Worm (Caenorhabditis elegans) whole organism, L4 larva: ENCODE measurements around the gene T20G5.12.
A peak's percentile ranks its signal among the peaks of the same experiment; 100 is the strongest.

ENCODE experiments used
- D1046.2 ChIP-seq: fragments of 200-800 bp; sonication (Bioruptor generic); IDR thresholded peaks from 2 replicates; pipeline ENCODE4 v1.3.6; 2022; ENCODE audit warnings: missing genetic modification characterization, missing compliant biosample characterization
- F10B5.3 ChIP-seq: sonication (generic microtip); optimal IDR thresholded peaks from 2 replicates; lab custom pipeline; 2016; ENCODE audit warnings: mild to moderate bottlenecking, missing genetic modification characterization, missing compliant biosample characterization
- F26F4.8 ChIP-seq: fragments of 200-800 bp; sonication (Bioruptor generic); conservative IDR thresholded peaks from 2 replicates; pipeline ENCODE4 v1.3.6; 2022; ENCODE audit warnings: missing genetic modification characterization, missing compliant biosample characterization
- F49E8.2 ChIP-seq: sonication (generic microtip); optimal IDR thresholded peaks from 2 replicates; lab custom pipeline; 2016; ENCODE audit warnings: missing compliant biosample characterization, mild to moderate bottlenecking, missing genetic modification characterization, borderline replicate concordance
- T20F7.1 ChIP-seq: fragments of 200-800 bp; sonication (Bioruptor generic); optimal IDR thresholded peaks from 2 replicates; lab custom pipeline; 2018; ENCODE audit warnings: mild to moderate bottlenecking, missing genetic modification characterization, missing compliant biosample characterization
- Y48G9A.11 ChIP-seq: fragments of 200-800 bp; sonication (Bioruptor generic); IDR thresholded peaks from 2 replicates; pipeline ENCODE4 v1.3.6; 2022; ENCODE audit warnings: missing genetic modification reagents, missing genetic modification characterization, missing compliant biosample characterization
- Y75B8A.6 ChIP-seq: fragments of 200-800 bp; sonication (Bioruptor generic); IDR thresholded peaks from 2 replicates; pipeline ENCODE4 v1.3.6; 2022; ENCODE audit warnings: missing genetic modification reagents, missing genetic modification characterization, missing compliant biosample characterization
- ZK546.5 ChIP-seq, 2 experiments: sonication (generic microtip); optimal IDR thresholded peaks; 2 replicates each; lab custom pipeline; 2017; ENCODE audit warnings: missing biosample characterization in 2 of 2, missing genetic modification characterization in 2 of 2
- aha-1 ChIP-seq: fragments of 150-350 bp; peaks from one replicate; lab custom pipeline; 2014; ENCODE audit warnings: missing biosample characterization, missing genetic modification characterization
- aly-2 ChIP-seq: sonication (generic microtip); optimal IDR thresholded peaks from 2 replicates; lab custom pipeline; 2018; ENCODE audit warnings: missing biosample characterization, missing genetic modification characterization
- ama-1 ChIP-seq: fragments of 150-350 bp; optimal IDR thresholded peaks from 2 replicates; lab custom pipeline; 2014; ENCODE audit warnings: inconsistent platforms, mixed read lengths
- arid-1 ChIP-seq: fragments of 200-800 bp; sonication (Bioruptor generic); conservative IDR thresholded peaks from 2 replicates; pipeline ENCODE4 v1.3.6; 2022; ENCODE audit warnings: missing genetic modification reagents, missing genetic modification characterization, missing compliant biosample characterization
- ceh-32 ChIP-seq: sonication (generic microtip); optimal IDR thresholded peaks from 2 replicates; lab custom pipeline; 2016; ENCODE audit warnings: mild to moderate bottlenecking, missing genetic modification characterization, missing compliant biosample characterization; ENCODE audit not compliant: poor library complexity
- ceh-44 ChIP-seq: fragments of 200-800 bp; sonication (Bioruptor generic); IDR thresholded peaks from 2 replicates; pipeline ENCODE4 v1.3.6; 2022; ENCODE audit warnings: missing genetic modification reagents, missing genetic modification characterization, missing compliant biosample characterization
- ceh-82 ChIP-seq: sonication (generic microtip); optimal IDR thresholded peaks from 2 replicates; lab custom pipeline; 2017; ENCODE audit warnings: missing biosample characterization, missing genetic modification characterization
- cey-2 ChIP-seq: sonication (generic microtip); optimal IDR thresholded peaks from 3 replicates; lab custom pipeline; 2017; ENCODE audit warnings: missing genetic modification characterization, mild to moderate bottlenecking, missing compliant biosample characterization, antibody characterized with exemption, borderline replicate concordance; ENCODE audit not compliant: insufficient read depth
- daf-12 ChIP-seq: fragments of 150-350 bp; optimal IDR thresholded peaks from 2 replicates; lab custom pipeline; 2014; ENCODE audit warnings: missing biosample characterization, missing genetic modification reagents, missing genetic modification characterization
- daf-8 ChIP-seq: fragments of 200-800 bp; sonication (Bioruptor generic); IDR thresholded peaks from 2 replicates; pipeline ENCODE4 v1.3.6; 2022; ENCODE audit warnings: missing genetic modification characterization, missing compliant biosample characterization
- duxl-1 ChIP-seq: sonication (generic microtip); optimal IDR thresholded peaks from 2 replicates; lab custom pipeline; 2016; ENCODE audit warnings: mild to moderate bottlenecking, missing genetic modification characterization, moderate library complexity, missing compliant biosample characterization; ENCODE audit not compliant: poor library complexity
- fos-1 ChIP-seq: fragments of 150-350 bp; optimal IDR thresholded peaks from 2 replicates; lab custom pipeline; 2014; ENCODE audit warnings: missing biosample characterization, missing genetic modification characterization
- hlh-11 ChIP-seq: fragments of 200-800 bp; sonication (Bioruptor generic); optimal IDR thresholded peaks from 2 replicates; lab custom pipeline; 2018; ENCODE audit warnings: mild to moderate bottlenecking, missing genetic modification characterization, missing compliant biosample characterization
- lin-13 ChIP-seq: fragments of 150-350 bp; optimal IDR thresholded peaks from 2 replicates; lab custom pipeline; 2014; ENCODE audit warnings: missing biosample characterization, missing genetic modification reagents, missing genetic modification characterization
- lin-38 ChIP-seq: fragments of 200-800 bp; sonication (Bioruptor generic); IDR thresholded peaks from 2 replicates; pipeline ENCODE4 v1.3.6; 2022; ENCODE audit warnings: missing genetic modification reagents, missing genetic modification characterization, missing compliant biosample characterization
- lsy-2 ChIP-seq, 2 experiments: fragments of 150-350 bp in 1 of 2; sonication (generic microtip) in 1 of 2; optimal IDR thresholded peaks; 2 replicates each; lab custom pipeline; 2014 to 2017; ENCODE audit warnings: missing biosample characterization in 2 of 2, missing genetic modification characterization in 2 of 2
- mes-2 ChIP-seq: sonication (generic microtip); optimal IDR thresholded peaks from 2 replicates; lab custom pipeline; 2016; ENCODE audit warnings: missing genotype, mild to moderate bottlenecking, missing genetic modification characterization, missing compliant biosample characterization; ENCODE audit not compliant: poor library complexity, severe bottlenecking
- nhr-102 ChIP-seq: sonication (generic microtip); optimal IDR thresholded peaks from 2 replicates; lab custom pipeline; 2016; ENCODE audit warnings: mild to moderate bottlenecking, missing genetic modification characterization, moderate library complexity, missing compliant biosample characterization
- nhr-11 ChIP-seq: fragments of 150-350 bp; optimal IDR thresholded peaks from 2 replicates; lab custom pipeline; 2014; ENCODE audit warnings: missing biosample characterization, missing genetic modification characterization
- nhr-25 ChIP-seq: sonication (generic microtip); optimal IDR thresholded peaks from 2 replicates; lab custom pipeline; 2017; ENCODE audit warnings: missing genetic modification characterization, mild to moderate bottlenecking, missing compliant biosample characterization, antibody characterized with exemption, moderate library complexity, borderline replicate concordance; ENCODE audit not compliant: insufficient read depth
- nhr-28 ChIP-seq: fragments of 150-350 bp; optimal IDR thresholded peaks from 2 replicates; lab custom pipeline; 2014; ENCODE audit warnings: missing biosample characterization, missing genetic modification characterization
- nhr-42 ChIP-seq: fragments of 200-800 bp; sonication (Bioruptor generic); IDR thresholded peaks from 2 replicates; pipeline ENCODE4 v1.3.6; 2022; ENCODE audit warnings: missing genetic modification characterization, missing compliant biosample characterization
- set-16 ChIP-seq: fragments of 200-800 bp; sonication (Bioruptor generic); IDR thresholded peaks from 2 replicates; pipeline ENCODE4 v1.3.6; 2022; ENCODE audit warnings: missing genetic modification reagents, missing genetic modification characterization, missing compliant biosample characterization
- snpc-1.2 ChIP-seq: fragments of 200-800 bp; sonication (Bioruptor generic); IDR thresholded peaks from 2 replicates; pipeline ENCODE4 v1.3.6; 2022; ENCODE audit warnings: missing genetic modification reagents, missing genetic modification characterization, missing compliant biosample characterization
- spr-1 ChIP-seq: sonication (generic microtip); optimal IDR thresholded peaks from 2 replicates; lab custom pipeline; 2016; ENCODE audit warnings: mild to moderate bottlenecking, missing genetic modification characterization, missing compliant biosample characterization
- spr-3 ChIP-seq: fragments of 200-800 bp; sonication (Bioruptor generic); optimal IDR thresholded peaks from 2 replicates; lab custom pipeline; 2018; ENCODE audit warnings: mild to moderate bottlenecking, missing genetic modification characterization, missing compliant biosample characterization
- tag-97 ChIP-seq: fragments of 200-800 bp; sonication (Bioruptor generic); IDR thresholded peaks from 2 replicates; pipeline ENCODE4 v1.3.6; 2022; ENCODE audit warnings: missing genetic modification characterization, missing compliant biosample characterization
- tra-1 ChIP-seq: fragments of 200-800 bp; sonication (Bioruptor generic); IDR thresholded peaks from 2 replicates; pipeline ENCODE4 v1.3.6; 2022; ENCODE audit warnings: missing genetic modification reagents, missing genetic modification characterization, missing compliant biosample characterization
- unc-130 ChIP-seq: sonication (generic microtip); optimal IDR thresholded peaks from 2 replicates; lab custom pipeline; 2016; ENCODE audit warnings: missing genetic modification reagents, missing genetic modification characterization, missing compliant biosample characterization
- unc-62 ChIP-seq, 3 experiments: fragments of 150-350 bp in 1 of 3; sonication (generic microtip); optimal IDR thresholded peaks in 2 of 3; peaks in 1 of 3; 1 replicate in 1 of 3; 2 replicates in 2 of 3; lab custom pipeline; 2014 to 2017; ENCODE audit warnings: missing biosample characterization in 3 of 3, missing genetic modification characterization in 3 of 3, missing genetic modification reagents in 3 of 3, missing genotype in 1 of 3
- zip-11 ChIP-seq: fragments of 200-800 bp; sonication (Bioruptor generic); IDR thresholded peaks from 2 replicates; pipeline ENCODE4 v1.3.6; 2022; ENCODE audit warnings: missing genetic modification characterization, missing compliant biosample characterization

T20G5.12 gene

ce11 chrIII:10206352-10206751 is 4.9 kb downstream of the T20G5.12 start:
- TF ChIP-seq unc-62 (GFP tag; optimal IDR thresholded peaks at IDR 0.05 in 1 of 2; lab: Kevin White, UChicago) (peak in 1 of 2 experiments; percentile 61), unc-62 (tag; optimal IDR thresholded peaks at IDR 0.05; lab: Kevin White, UChicago) (no peak), lin-38 (GFP tag; lab: Robert Waterston, UW) (no peak)

DNA sequence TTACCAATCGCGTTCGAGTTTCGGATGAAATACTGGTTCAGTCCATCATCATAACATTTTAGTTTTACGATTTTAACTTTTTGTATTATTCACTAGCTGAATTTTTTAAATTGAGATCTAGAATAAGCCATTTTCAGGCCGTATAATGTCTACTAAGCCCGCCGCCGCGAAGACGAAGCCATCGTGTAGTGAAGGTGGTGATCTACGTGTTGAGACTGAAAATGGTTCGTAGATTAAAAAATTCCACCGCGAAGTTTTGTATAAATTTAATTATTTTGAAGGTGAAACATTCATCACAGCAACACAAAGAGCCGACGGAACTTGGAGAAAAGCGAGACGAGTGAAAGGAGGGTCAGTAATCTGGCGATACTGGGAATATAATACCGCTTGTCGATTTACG is 8.3 kb downstream of the T20G5.12 start, which contains the start of gene T20G5.9:
Gene T20G5.9, plus strand, starts transcription at position 138 of the 400 bp plus-strand sequence.
- TF ChIP-seq cey-2 (tag; lab: Kevin White, UChicago) (no peak), F49E8.2 (tag; lab: Kevin White, UChicago) (no peak), nhr-28 (no peak), tra-1 (GFP tag; lab: Robert Waterston, UW) (no peak), spr-3 (GFP tag; lab: Kevin White, UChicago) (no peak), lin-38 (GFP tag; lab: Robert Waterston, UW) (peak; percentile 49), duxl-1 (tag; lab: Kevin White, UChicago) (peak; percentile 3), hlh-11 (tag; lab: Kevin White, UChicago) (no peak), nhr-42 (GFP tag; lab: Robert Waterston, UW) (0 out of 2 replicates have a peak, but pooled peaks have one; percentile 15), nhr-25 (no peak), daf-8 (GFP tag; lab: Robert Waterston, UW) (no peak), F10B5.3 (tag; lab: Kevin White, UChicago) (no peak), Y75B8A.6 (GFP tag; lab: Robert Waterston, UW) (no peak), arid-1 (GFP tag; lab: Robert Waterston, UW) (no peak), ceh-44 (GFP tag; lab: Robert Waterston, UW) (no peak), T20F7.1 (GFP tag; lab: Kevin White, UChicago) (no peak), ama-1 (lab: Kevin White, UChicago) (peak; percentile 53), ceh-32 (tag; lab: Kevin White, UChicago) (no peak), mes-2 (tag; lab: Kevin White, UChicago) (peak; percentile 18), set-16 (GFP tag; lab: Robert Waterston, UW) (no peak), fos-1 (tag; lab: Kevin White, UChicago) (no peak), tag-97 (GFP tag; lab: Robert Waterston, UW) (no peak), nhr-11 (no peak), daf-12 (no peak), lin-13 (GFP tag; lab: Kevin White, UChicago) (no peak), aly-2 (tag; lab: Kevin White, UChicago) (peak; percentile 37), aha-1 (tag; lab: Kevin White, UChicago) (no peak), Y48G9A.11 (GFP tag; lab: Robert Waterston, UW) (no peak), D1046.2 (GFP tag; lab: Robert Waterston, UW) (0 out of 2 replicates have a peak, but pooled peaks have one; percentile 50), unc-130 (GFP tag; lab: Kevin White, UChicago) (no peak), lsy-2 (tag; optimal IDR thresholded peaks at IDR 0.05; lab: Kevin White, UChicago) (no peak), zip-11 (GFP tag; lab: Robert Waterston, UW) (no peak), ceh-82 (tag; lab: Kevin White, UChicago) (no peak), spr-1 (no peak), F26F4.8 (no peak), snpc-1.2 (GFP tag; lab: Robert Waterston, UW) (no peak), ZK546.5 (tag; optimal IDR thresholded peaks at IDR 0.05; lab: Kevin White, UChicago) (no peak), nhr-102 (tag; lab: Kevin White, UChicago) (peak; percentile 12)
